Worm (Caenorhabditis elegans) whole organism, L1 larva: Measurements from ENCODE around the gene fut-1.

Source experiments
- ama-1 ChIP-seq: fragments of 150-350 bp; optimal IDR thresholded peaks from 2 replicates; lab custom pipeline; 2014
- mef-2 ChIP-seq: fragments of 150-350 bp; optimal IDR thresholded peaks from 2 replicates; lab custom pipeline; 2014; ENCODE audit warnings: missing biosample characterization, missing genetic modification characterization
- nhr-11 ChIP-seq: fragments of 150-350 bp; optimal IDR thresholded peaks from 2 replicates; lab custom pipeline; 2014; ENCODE audit warnings: missing biosample characterization, missing genetic modification characterization
- nhr-12 ChIP-seq: sonication (generic microtip); optimal IDR thresholded peaks from 2 replicates; lab custom pipeline; 2017; ENCODE audit warnings: missing biosample characterization, missing genetic modification characterization
- nhr-90 ChIP-seq: sonication (generic microtip); optimal IDR thresholded peaks from 2 replicates; lab custom pipeline; 2016; ENCODE audit warnings: mild to moderate bottlenecking, missing genetic modification characterization, missing compliant biosample characterization; ENCODE audit not compliant: poor library complexity

ce11 chrII:8751686-8752085 lies 7.7 kb downstream of the fut-1 start, which contains the start of gene atf-2:
- no peak for TF ChIP-seq nhr-90 (tag; lab: Kevin White, UChicago)
- no peak for TF ChIP-seq nhr-11
- TF ChIP-seq ama-1 (lab: Kevin White, UChicago): no peak
- no peak for TF ChIP-seq mef-2 (tag; lab: Kevin White, UChicago)
- no peak for TF ChIP-seq nhr-12 (tag; lab: Kevin White, UChicago)
